Fruit fly (Drosophila melanogaster) whole organism, wandering third instar larva: Measurements from ENCODE around the gene Plap.

Experiments
- CrebA ChIP-seq: fragments of 200-800 bp; sonication (Bioruptor generic); optimal IDR thresholded peaks from 2 replicates; lab custom pipeline; 2016; ENCODE audit warnings: missing biosample characterization, mild to moderate bottlenecking, missing genetic modification characterization, borderline replicate concordance
- Hnf4 ChIP-seq: fragments of 200-800 bp; sonication (Bioruptor generic); optimal IDR thresholded peaks from 2 replicates; lab custom pipeline; 2016; ENCODE audit warnings: missing biosample characterization, mild to moderate bottlenecking, missing genetic modification characterization
- Myc ChIP-seq: fragments of >200 bp; optimal IDR thresholded peaks from 2 replicates; lab custom pipeline; 2017
- Rel ChIP-seq, 2 experiments: fragments of 200-800 bp; sonication (Bioruptor generic) in 1 of 2; optimal IDR thresholded peaks; 2 replicates in 1 of 2; 3 replicates in 1 of 2; lab custom pipeline; 2016 to 2019; ENCODE audit warnings: mild to moderate bottlenecking in 2 of 2, missing biosample characterization in 2 of 2, missing genetic modification characterization in 2 of 2, moderate library complexity in 1 of 2
- dl ChIP-seq, 2 experiments: fragments of 175-275, 200-275 bp in 1 of 2; fragments of 200-275 bp in 1 of 2; sonication (Bioruptor generic); optimal IDR thresholded peaks; lab custom pipeline; 2018; ENCODE audit warnings: mild to moderate bottlenecking in 2 of 2, missing biosample characterization in 2 of 2, missing genetic modification characterization in 2 of 2, moderate library complexity in 2 of 2; ENCODE audit not compliant: partially characterized antibody in 2 of 2, insufficient read depth in 1 of 2
- jim ChIP-seq: fragments of 175-275, 200-325 bp; sonication (Bioruptor generic); optimal IDR thresholded peaks from 2 replicates; lab custom pipeline; 2016; ENCODE audit warnings: missing biosample characterization, mild to moderate bottlenecking, missing genetic modification characterization
- lola ChIP-seq: fragments of >200 bp; optimal IDR thresholded peaks from 2 replicates; lab custom pipeline; 2017; ENCODE audit warnings: missing biosample characterization, missing genetic modification characterization
- psq ChIP-seq: fragments of 200-800 bp; sonication (Bioruptor generic); optimal IDR thresholded peaks from 3 replicates; lab custom pipeline; 2017; ENCODE audit warnings: missing biosample characterization, mild to moderate bottlenecking, missing genetic modification characterization, moderate library complexity
- sv ChIP-seq: fragments of 200-800 bp; sonication (Bioruptor generic); optimal IDR thresholded peaks from 3 replicates; lab custom pipeline; 2016; ENCODE audit warnings: missing biosample characterization, missing genetic modification characterization
- tai ChIP-seq: sonication (Bioruptor generic); optimal IDR thresholded peaks from 2 replicates; lab custom pipeline; 2016; ENCODE audit warnings: missing biosample characterization, missing genetic modification characterization
- usp ChIP-seq: fragments of >200 bp; optimal IDR thresholded peaks from 2 replicates; lab custom pipeline; 2017; ENCODE audit warnings: missing biosample characterization, missing genetic modification characterization

dm6 chr2L:1134011-1134743 is 36.0 kb downstream of the Plap start, which contains the start of the genes Iris and CG4577:
- no peak for TF ChIP-seq usp (GFP tag; lab: Kevin White, UChicago)
- no peak for TF ChIP-seq Hnf4 (GFP tag; lab: Kevin White, UChicago)
- no peak for TF ChIP-seq dl (GFP tag; optimal IDR thresholded peaks at IDR 0.05; lab: Kevin White, UChicago; ENCODE audit: insufficient read depth in 1 of 2, partially characterized antibody in 2 of 2)
- TF ChIP-seq jim, result no peak
- no peak for TF ChIP-seq lola (GFP tag; lab: Kevin White, UChicago)
- no peak for TF ChIP-seq psq (GFP tag; lab: Kevin White, UChicago)
- TF ChIP-seq Rel (GFP tag; optimal IDR thresholded peaks at IDR 0.05; lab: Kevin White, UChicago), result no peak
- no peak for TF ChIP-seq Rel (tag; optimal IDR thresholded peaks at IDR 0.05; lab: Kevin White, UChicago)
- no peak for TF ChIP-seq tai
- TF ChIP-seq Myc (lab: Kevin White, UChicago), result no peak
- no peak for TF ChIP-seq sv (GFP tag; lab: Kevin White, UChicago)
- TF ChIP-seq CrebA, result no peak
